Worm (Caenorhabditis elegans) whole organism, L1 larva: ENCODE results near the gene gcy-7.

Experiments
- C04F5.9 ChIP-seq: sonication (generic microtip); optimal IDR thresholded peaks from 2 replicates; lab custom pipeline; 2016; ENCODE audit warnings: missing genetic modification characterization, missing compliant biosample characterization
- C16A3.4 ChIP-seq: fragments of 150-350 bp; optimal IDR thresholded peaks from 2 replicates; lab custom pipeline; 2014; ENCODE audit warnings: missing biosample characterization, missing genetic modification characterization
- alr-1 ChIP-seq: fragments of 200-800 bp; sonication (Bioruptor generic); optimal IDR thresholded peaks from 2 replicates; lab custom pipeline; 2018; ENCODE audit warnings: borderline replicate concordance, mild to moderate bottlenecking, missing genetic modification characterization, missing compliant biosample characterization
- aly-2 ChIP-seq: fragments of 150-350 bp; optimal IDR thresholded peaks from 2 replicates; lab custom pipeline; 2014; ENCODE audit warnings: missing biosample characterization, missing genetic modification characterization
- ceh-63 ChIP-seq: fragments of 200-800 bp; sonication (Bioruptor generic); optimal IDR thresholded peaks from 2 replicates; lab custom pipeline; 2018; ENCODE audit warnings: mild to moderate bottlenecking, missing genetic modification characterization, missing compliant biosample characterization
- ceh-8 ChIP-seq: fragments of 200-800 bp; sonication (Bioruptor generic); optimal IDR thresholded peaks from 2 replicates; lab custom pipeline; 2018; ENCODE audit warnings: mild to moderate bottlenecking, missing genetic modification characterization, moderate library complexity, missing compliant biosample characterization
- ceh-90 ChIP-seq: sonication (generic microtip); optimal IDR thresholded peaks from 2 replicates; lab custom pipeline; 2016; ENCODE audit warnings: missing genetic modification characterization, missing compliant biosample characterization
- ces-1 ChIP-seq: fragments of 150-350 bp; optimal IDR thresholded peaks from 2 replicates; lab custom pipeline; 2014; ENCODE audit warnings: missing biosample characterization, missing genetic modification reagents, missing genetic modification characterization
- dsc-1 ChIP-seq: sonication (generic microtip); optimal IDR thresholded peaks from 2 replicates; lab custom pipeline; 2016; ENCODE audit warnings: mild to moderate bottlenecking, missing genetic modification characterization, missing compliant biosample characterization
- efl-1 ChIP-seq, 4 experiments: fragments of 150-350 bp; optimal IDR thresholded peaks in 3 of 4; peaks in 1 of 4; 1 replicate in 1 of 4; 2 replicates in 3 of 4; lab custom pipeline; 2014; ENCODE audit warnings: missing biosample characterization in 2 of 4, missing genetic modification characterization in 2 of 4, missing genetic modification reagents in 2 of 4
- efl-3 ChIP-seq: fragments of 200-800 bp; sonication (Bioruptor generic); optimal IDR thresholded peaks from 2 replicates; lab custom pipeline; 2018; ENCODE audit warnings: mild to moderate bottlenecking, missing genetic modification characterization, missing compliant biosample characterization
- egl-27 ChIP-seq, 2 experiments: fragments of 150-350 bp in 1 of 2; sonication (generic microtip); optimal IDR thresholded peaks; 3 replicates each; lab custom pipeline; 2017 to 2018; ENCODE audit warnings: missing biosample characterization in 2 of 2, missing genetic modification characterization in 2 of 2, missing genetic modification reagents in 2 of 2
- elt-2 ChIP-seq: sonication (generic microtip); optimal IDR thresholded peaks from 2 replicates; lab custom pipeline; 2016; ENCODE audit warnings: missing genetic modification characterization, mild to moderate bottlenecking, inconsistent platforms, missing compliant biosample characterization, missing genetic modification reagents
- elt-3 ChIP-seq, 6 experiments: fragments of 150-350 bp in 1 of 6; sonication (generic microtip); optimal IDR thresholded peaks; 2 replicates each; lab custom pipeline; 2017 to 2018; ENCODE audit warnings: missing biosample characterization in 6 of 6, missing genetic modification characterization in 6 of 6, inconsistent platforms in 1 of 6
- fkh-10 ChIP-seq: sonication (generic microtip); optimal IDR thresholded peaks from 2 replicates; lab custom pipeline; 2017; ENCODE audit warnings: missing biosample characterization, missing genetic modification reagents, missing genetic modification characterization
- fkh-4 ChIP-seq: sonication (generic microtip); optimal IDR thresholded peaks from 2 replicates; lab custom pipeline; 2016; ENCODE audit warnings: missing compliant biosample characterization, missing genetic modification characterization, borderline replicate concordance
- fkh-8 ChIP-seq: sonication (generic microtip); optimal IDR thresholded peaks from 2 replicates; lab custom pipeline; 2016; ENCODE audit warnings: mild to moderate bottlenecking, missing genetic modification characterization, missing compliant biosample characterization
- fos-1 ChIP-seq: fragments of 150-350 bp; optimal IDR thresholded peaks from 2 replicates; lab custom pipeline; 2014; ENCODE audit warnings: missing biosample characterization, missing genetic modification characterization
- hlh-17 ChIP-seq: fragments of 200-800 bp; sonication (Bioruptor generic); optimal IDR thresholded peaks from 2 replicates; lab custom pipeline; 2018; ENCODE audit warnings: missing genetic modification characterization, mild to moderate bottlenecking, missing compliant biosample characterization, moderate library complexity, borderline replicate concordance
- irx-1 ChIP-seq: sonication (generic microtip); optimal IDR thresholded peaks from 2 replicates; lab custom pipeline; 2016; ENCODE audit warnings: missing genetic modification characterization, missing compliant biosample characterization
- jun-1 ChIP-seq: fragments of 150-350 bp; optimal IDR thresholded peaks from 2 replicates; lab custom pipeline; 2014; ENCODE audit warnings: missing biosample characterization, missing genetic modification reagents, missing genetic modification characterization
- lin-35 ChIP-seq, 2 experiments: fragments of 150-350 bp; optimal IDR thresholded peaks; 2 replicates each; lab custom pipeline; 2014; ENCODE audit warnings: missing biosample characterization in 2 of 2, missing genetic modification characterization in 2 of 2, missing genetic modification reagents in 2 of 2
- lin-39 ChIP-seq: fragments of 150-350 bp; optimal IDR thresholded peaks from 2 replicates; lab custom pipeline; 2014; ENCODE audit warnings: missing biosample characterization, missing genetic modification reagents, missing genetic modification characterization
- lsy-2 ChIP-seq, 2 experiments: fragments of 150-350 bp; optimal IDR thresholded peaks; 2 replicates each; lab custom pipeline; 2014; ENCODE audit warnings: missing biosample characterization in 2 of 2, missing genetic modification characterization in 2 of 2
- mab-9 ChIP-seq: fragments of 200-800 bp; sonication (Bioruptor generic); IDR thresholded peaks from 2 replicates; pipeline ENCODE4 v1.3.6; 2022; ENCODE audit warnings: missing genetic modification reagents, missing genetic modification characterization, missing compliant biosample characterization
- mdl-1 ChIP-seq, 2 experiments: fragments of 150-350 bp; optimal IDR thresholded peaks; 2 replicates each; lab custom pipeline; 2014 to 2017; ENCODE audit warnings: missing biosample characterization in 2 of 2, missing genetic modification characterization in 2 of 2, inconsistent platforms in 1 of 2
- mep-1 ChIP-seq: fragments of 150-350 bp; optimal IDR thresholded peaks from 2 replicates; lab custom pipeline; 2014; ENCODE audit warnings: missing biosample characterization, missing genetic modification characterization
- nhr-12 ChIP-seq: sonication (generic microtip); optimal IDR thresholded peaks from 2 replicates; lab custom pipeline; 2017; ENCODE audit warnings: missing biosample characterization, missing genetic modification characterization
- nhr-237 ChIP-seq: fragments of 150-350 bp; optimal IDR thresholded peaks from 2 replicates; lab custom pipeline; 2014; ENCODE audit warnings: missing biosample characterization, missing genetic modification characterization
- nhr-47 ChIP-seq: sonication (generic microtip); optimal IDR thresholded peaks from 2 replicates; lab custom pipeline; 2016; ENCODE audit warnings: mild to moderate bottlenecking, missing genetic modification characterization, moderate library complexity, missing compliant biosample characterization
- nhr-76 ChIP-seq: sonication (generic microtip); optimal IDR thresholded peaks from 2 replicates; lab custom pipeline; 2017; ENCODE audit warnings: missing biosample characterization, missing genetic modification characterization
- nhr-77 ChIP-seq: fragments of 150-350 bp; optimal IDR thresholded peaks from 2 replicates; lab custom pipeline; 2014; ENCODE audit warnings: missing biosample characterization, missing genetic modification characterization
- nhr-84 ChIP-seq: sonication (generic microtip); optimal IDR thresholded peaks from 2 replicates; lab custom pipeline; 2017; ENCODE audit warnings: missing biosample characterization, missing genetic modification characterization
- nhr-85 ChIP-seq: sonication (generic microtip); peaks from one replicate; lab custom pipeline; 2016; ENCODE audit warnings: missing genetic modification characterization, inconsistent platforms, missing compliant biosample characterization
- nhr-90 ChIP-seq: sonication (generic microtip); optimal IDR thresholded peaks from 2 replicates; lab custom pipeline; 2016; ENCODE audit warnings: mild to moderate bottlenecking, missing genetic modification characterization, missing compliant biosample characterization; ENCODE audit not compliant: poor library complexity
- pag-3 ChIP-seq: sonication (generic microtip); optimal IDR thresholded peaks from 2 replicates; lab custom pipeline; 2017; ENCODE audit warnings: missing genetic modification characterization, mild to moderate bottlenecking, missing compliant biosample characterization, antibody characterized with exemption, borderline replicate concordance; ENCODE audit not compliant: insufficient read depth
- pax-3 ChIP-seq: fragments of 200-800 bp; sonication (Bioruptor generic); optimal IDR thresholded peaks from 2 replicates; lab custom pipeline; 2018; ENCODE audit warnings: mild to moderate bottlenecking, missing genetic modification characterization, moderate library complexity, missing compliant biosample characterization
- rnt-1 ChIP-seq: sonication (generic microtip); optimal IDR thresholded peaks from 2 replicates; lab custom pipeline; 2016; ENCODE audit warnings: mild to moderate bottlenecking, missing genetic modification characterization, moderate library complexity, missing compliant biosample characterization
- snu-23 ChIP-seq: sonication (generic microtip); optimal IDR thresholded peaks from 2 replicates; lab custom pipeline; 2016; ENCODE audit warnings: missing genetic modification characterization, missing compliant biosample characterization
- sox-4 ChIP-seq: sonication (generic microtip); optimal IDR thresholded peaks from 2 replicates; lab custom pipeline; 2016; ENCODE audit warnings: missing genetic modification characterization, missing compliant biosample characterization
- swsn-7 ChIP-seq: sonication (generic microtip); optimal IDR thresholded peaks from 2 replicates; lab custom pipeline; 2016; ENCODE audit warnings: missing genetic modification characterization, missing compliant biosample characterization
- tlp-1 ChIP-seq: fragments of 150-350 bp; optimal IDR thresholded peaks from 2 replicates; lab custom pipeline; 2014; ENCODE audit warnings: missing biosample characterization, missing genetic modification characterization
- unc-30 ChIP-seq: sonication (generic microtip); optimal IDR thresholded peaks from 2 replicates; lab custom pipeline; 2017; ENCODE audit warnings: missing biosample characterization, missing genetic modification characterization
- unc-98 ChIP-seq: fragments of 200-800 bp; sonication (Bioruptor generic); IDR thresholded peaks from 2 replicates; pipeline ENCODE4 v1.3.6; 2022; ENCODE audit warnings: missing genetic modification characterization, missing compliant biosample characterization
- vab-15 ChIP-seq: sonication (generic microtip); optimal IDR thresholded peaks from 2 replicates; lab custom pipeline; 2017; ENCODE audit warnings: missing genotype, mild to moderate bottlenecking, missing genetic modification characterization, missing compliant biosample characterization
- xbp-1 ChIP-seq: sonication (generic microtip); optimal IDR thresholded peaks from 2 replicates; lab custom pipeline; 2016; ENCODE audit warnings: missing genetic modification characterization, missing compliant biosample characterization
- zip-4 ChIP-seq: fragments of 200-800 bp; sonication (Bioruptor generic); optimal IDR thresholded peaks from 2 replicates; lab custom pipeline; 2018; ENCODE audit warnings: mild to moderate bottlenecking, missing genetic modification characterization, moderate library complexity, missing compliant biosample characterization
- ztf-11 ChIP-seq, 2 experiments: sonication (generic microtip); optimal IDR thresholded peaks; 2 replicates each; lab custom pipeline; 2016 to 2017; ENCODE audit warnings: missing genetic modification characterization in 2 of 2, missing biosample characterization in 1 of 2, missing compliant biosample characterization in 1 of 2
- ztf-4 ChIP-seq: fragments of 150-350 bp; optimal IDR thresholded peaks from 2 replicates; lab custom pipeline; 2014; ENCODE audit warnings: missing biosample characterization, missing genetic modification characterization

gcy-7 gene

ce11 chrV:8358702-8359101 is 28.5 kb upstream of the gcy-7 start:
- no peak for TF ChIP-seq zip-4 (GFP tag; lab: Kevin White, UChicago)
- no peak for TF ChIP-seq efl-1 (optimal IDR thresholded peaks at IDR 0.05; lab: Kevin White, UChicago)
- TF ChIP-seq efl-1 (GFP tag; optimal IDR thresholded peaks at IDR 0.05 in 1 of 2; lab: Kevin White, UChicago) = peak in 1 of 2 experiments; percentile 63

ce11 chrV:8359113-8359564 is 28.0 kb upstream of the gcy-7 start, which contains the start of gene mpdu-1:
Gene mpdu-1, minus strand, starts transcription at chrV:8359163.
- TF ChIP-seq egl-27 (tag; optimal IDR thresholded peaks at IDR 0.05; lab: Kevin White, UChicago) (no peak), ceh-63 (GFP tag; lab: Kevin White, UChicago) (no peak), lsy-2 (tag; optimal IDR thresholded peaks at IDR 0.05; lab: Kevin White, UChicago) (peak; percentile 82 to 83), pag-3 (tag; lab: Kevin White, UChicago) (no peak), elt-2 (tag; lab: Kevin White, UChicago) (peak; percentile 77), irx-1 (tag; lab: Kevin White, UChicago) (peak; percentile 63), nhr-84 (tag; lab: Kevin White, UChicago) (no peak), nhr-85 (tag; lab: Kevin White, UChicago) (peak; percentile 83), lin-39 (tag; lab: Kevin White, UChicago) (peak; percentile 61), swsn-7 (peak; percentile 79), ceh-90 (no peak), nhr-47 (peak; percentile 76), vab-15 (tag; lab: Kevin White, UChicago) (no peak), lin-35 (GFP tag; optimal IDR thresholded peaks at IDR 0.05; lab: Kevin White, UChicago) (peak; percentile 69 to 78), rnt-1 (tag; lab: Kevin White, UChicago) (peak; percentile 71), nhr-77 (peak; percentile 8), hlh-17 (GFP tag; lab: Kevin White, UChicago) (no peak), C04F5.9 (no peak), jun-1 (no peak), nhr-12 (tag; lab: Kevin White, UChicago) (no peak), unc-30 (no peak), ces-1 (GFP tag; lab: Kevin White, UChicago) (no peak), ztf-4 (tag; lab: Kevin White, UChicago) (no peak), ceh-8 (GFP tag; lab: Kevin White, UChicago) (peak; percentile 8), mab-9 (GFP tag; lab: Robert Waterston, UW) (no peak), fos-1 (no peak), mep-1 (tag; lab: Kevin White, UChicago) (peak; percentile 93), mdl-1 (tag; optimal IDR thresholded peaks at IDR 0.05; lab: Kevin White, UChicago) (peak in 1 of 2 experiments; percentile 23), zip-4 (GFP tag; lab: Kevin White, UChicago) (peak; percentile 3), pax-3 (tag; lab: Kevin White, UChicago) (no peak), dsc-1 (tag; lab: Kevin White, UChicago) (peak; percentile 71), nhr-90 (tag; lab: Kevin White, UChicago) (peak; percentile 65), elt-3 (tag; optimal IDR thresholded peaks at IDR 0.05; lab: Kevin White, UChicago) (peak in 2 of 6 experiments; percentile 32 to 69), xbp-1 (peak; percentile 85), fkh-10 (GFP tag; lab: Kevin White, UChicago) (peak; percentile 5), fkh-8 (tag; lab: Kevin White, UChicago) (peak; percentile 21), nhr-237 (tag; lab: Kevin White, UChicago) (no peak), snu-23 (GFP tag; lab: Kevin White, UChicago) (peak; percentile 76), aly-2 (tag; lab: Kevin White, UChicago) (no peak), tlp-1 (tag; lab: Kevin White, UChicago) (no peak), C16A3.4 (tag; lab: Kevin White, UChicago) (peak; percentile 79), fkh-4 (tag; lab: Kevin White, UChicago) (no peak), unc-98 (GFP tag; lab: Robert Waterston, UW) (no peak), ztf-11 (tag; optimal IDR thresholded peaks at IDR 0.05; lab: Kevin White, UChicago) (peak in 1 of 2 experiments; percentile 30), sox-4 (tag; lab: Kevin White, UChicago) (peak; percentile 13), efl-3 (no peak), nhr-76 (tag; lab: Kevin White, UChicago) (no peak), alr-1 (tag; lab: Kevin White, UChicago) (no peak)
